Worm (Caenorhabditis elegans) whole organism, mixed stage, embryonic: ENCODE data around the gene srx-118.

Experiments used
- M03D4.4 ChIP-seq: sonication (generic microtip); optimal IDR thresholded peaks from 2 replicates; lab custom pipeline; 2017; ENCODE audit warnings: mild to moderate bottlenecking, missing genetic modification characterization, missing compliant biosample characterization
- bed-3 ChIP-seq: fragments of 200-800 bp; sonication (Bioruptor generic); optimal IDR thresholded peaks from 3 replicates; lab custom pipeline; 2018; ENCODE audit warnings: mild to moderate bottlenecking, missing genetic modification characterization, moderate library complexity, missing compliant biosample characterization
- blmp-1 ChIP-seq: fragments of 150-350 bp; optimal IDR thresholded peaks from 2 replicates; lab custom pipeline; 2014; ENCODE audit warnings: missing biosample characterization, missing genetic modification characterization
- ceh-39 ChIP-seq: fragments of 150-350 bp; optimal IDR thresholded peaks from 2 replicates; lab custom pipeline; 2014; ENCODE audit warnings: missing biosample characterization, missing genetic modification characterization
- ceh-43 ChIP-seq: fragments of 200-800 bp; sonication (Bioruptor generic); optimal IDR thresholded peaks from 2 replicates; lab custom pipeline; 2018; ENCODE audit warnings: mild to moderate bottlenecking, missing genetic modification characterization, moderate library complexity, missing compliant biosample characterization
- ceh-83 ChIP-seq: fragments of 200-800 bp; sonication (Bioruptor generic); optimal IDR thresholded peaks from 2 replicates; lab custom pipeline; 2018; ENCODE audit warnings: mild to moderate bottlenecking, missing genetic modification characterization, missing compliant biosample characterization
- ces-1 ChIP-seq: fragments of 150-350 bp; optimal IDR thresholded peaks from 2 replicates; lab custom pipeline; 2014; ENCODE audit warnings: missing biosample characterization, missing genetic modification reagents, missing genetic modification characterization
- cnd-1 ChIP-seq: fragments of 200-800 bp; sonication (Bioruptor generic); optimal IDR thresholded peaks from 2 replicates; lab custom pipeline; 2018; ENCODE audit warnings: mild to moderate bottlenecking, missing genetic modification characterization, missing compliant biosample characterization
- drap-1 ChIP-seq: fragments of 200-800 bp; sonication (Bioruptor generic); optimal IDR thresholded peaks from 3 replicates; lab custom pipeline; 2018; ENCODE audit warnings: mild to moderate bottlenecking, missing genetic modification characterization, missing compliant biosample characterization
- elt-1 ChIP-seq: sonication (generic microtip); optimal IDR thresholded peaks from 2 replicates; lab custom pipeline; 2017; ENCODE audit warnings: missing genetic modification characterization, mild to moderate bottlenecking, missing compliant biosample characterization, antibody characterized with exemption, moderate library complexity, borderline replicate concordance; ENCODE audit not compliant: insufficient read depth
- elt-3 ChIP-seq: fragments of 150-350 bp; optimal IDR thresholded peaks from 2 replicates; lab custom pipeline; 2014; ENCODE audit warnings: missing biosample characterization, missing genetic modification characterization
- ham-2 ChIP-seq: fragments of 200-800 bp; sonication (Bioruptor generic); optimal IDR thresholded peaks from 2 replicates; lab custom pipeline; 2018; ENCODE audit warnings: mild to moderate bottlenecking, missing genetic modification characterization, missing compliant biosample characterization
- hlh-1 ChIP-seq: fragments of 150-350 bp; optimal IDR thresholded peaks from 2 replicates; lab custom pipeline; 2014; ENCODE audit warnings: missing biosample characterization, missing genetic modification reagents, missing genetic modification characterization
- lin-13 ChIP-seq: fragments of 150-350 bp; optimal IDR thresholded peaks from 2 replicates; lab custom pipeline; 2014; ENCODE audit warnings: missing biosample characterization, missing genetic modification characterization
- lin-32 ChIP-seq: fragments of 200-800 bp; sonication (Bioruptor generic); optimal IDR thresholded peaks from 2 replicates; lab custom pipeline; 2018; ENCODE audit warnings: mild to moderate bottlenecking, missing genetic modification characterization, missing compliant biosample characterization
- lsy-2 ChIP-seq: fragments of 150-350 bp; optimal IDR thresholded peaks from 2 replicates; lab custom pipeline; 2014; ENCODE audit warnings: missing biosample characterization, missing genetic modification characterization
- mab-5 ChIP-seq: fragments of 150-350 bp; optimal IDR thresholded peaks from 2 replicates; lab custom pipeline; 2014; ENCODE audit warnings: missing biosample characterization, missing genetic modification characterization
- mep-1 ChIP-seq: fragments of 150-350 bp; optimal IDR thresholded peaks from 2 replicates; lab custom pipeline; 2017; ENCODE audit warnings: missing biosample characterization, missing genetic modification reagents, missing genetic modification characterization, inconsistent platforms
- mls-2 ChIP-seq: sonication (generic microtip); optimal IDR thresholded peaks from 2 replicates; lab custom pipeline; 2016; ENCODE audit warnings: mild to moderate bottlenecking, missing genetic modification characterization, moderate library complexity, missing compliant biosample characterization
- nhr-12 ChIP-seq: fragments of 150-350 bp; optimal IDR thresholded peaks from 2 replicates; lab custom pipeline; 2014; ENCODE audit warnings: missing biosample characterization, missing genetic modification characterization
- nhr-2 ChIP-seq: fragments of 150-350 bp; optimal IDR thresholded peaks from 2 replicates; lab custom pipeline; 2014; ENCODE audit warnings: missing biosample characterization, missing genetic modification characterization
- nhr-237 ChIP-seq: fragments of 150-350 bp; optimal IDR thresholded peaks from 2 replicates; lab custom pipeline; 2014; ENCODE audit warnings: missing biosample characterization, missing genetic modification characterization
- nhr-76 ChIP-seq: sonication (generic microtip); optimal IDR thresholded peaks from 2 replicates; lab custom pipeline; 2017; ENCODE audit warnings: missing biosample characterization, missing genetic modification characterization
- pha-4 ChIP-seq: fragments of 150-350 bp; optimal IDR thresholded peaks from 2 replicates; lab custom pipeline; 2018; ENCODE audit warnings: missing biosample characterization, missing genetic modification reagents, missing genetic modification characterization
- sem-2 ChIP-seq: fragments of 200-800 bp; sonication (Bioruptor generic); optimal IDR thresholded peaks from 2 replicates; lab custom pipeline; 2018; ENCODE audit warnings: mild to moderate bottlenecking, missing genetic modification characterization, missing compliant biosample characterization
- snpc-4 ChIP-seq: fragments of 150-350 bp; optimal IDR thresholded peaks from 2 replicates; lab custom pipeline; 2014; ENCODE audit warnings: missing biosample characterization, missing genetic modification characterization
- sptf-1 ChIP-seq: sonication (generic microtip); optimal IDR thresholded peaks from 2 replicates; lab custom pipeline; 2017; ENCODE audit warnings: mild to moderate bottlenecking, missing genetic modification characterization, moderate library complexity, missing compliant biosample characterization
- tbx-8 ChIP-seq: fragments of 200-800 bp; sonication (Bioruptor generic); optimal IDR thresholded peaks from 2 replicates; lab custom pipeline; 2018; ENCODE audit warnings: mild to moderate bottlenecking, missing genetic modification characterization, moderate library complexity, missing compliant biosample characterization
- unc-120 ChIP-seq: sonication (generic microtip); optimal IDR thresholded peaks from 2 replicates; lab custom pipeline; 2017; ENCODE audit warnings: missing genetic modification characterization, missing compliant biosample characterization; ENCODE audit not compliant: poor library complexity, severe bottlenecking
- unc-62 ChIP-seq: fragments of 150-350 bp; optimal IDR thresholded peaks from 2 replicates; lab custom pipeline; 2014; ENCODE audit warnings: missing biosample characterization, missing genetic modification reagents, missing genetic modification characterization
- zip-8 ChIP-seq: fragments of 150-350 bp; optimal IDR thresholded peaks from 2 replicates; lab custom pipeline; 2014; ENCODE audit warnings: missing biosample characterization, missing genetic modification characterization
- ztf-11 ChIP-seq: fragments of 150-350 bp; optimal IDR thresholded peaks from 2 replicates; lab custom pipeline; 2014; ENCODE audit warnings: missing biosample characterization, missing genetic modification characterization

The srx-118 gene

DNA sequence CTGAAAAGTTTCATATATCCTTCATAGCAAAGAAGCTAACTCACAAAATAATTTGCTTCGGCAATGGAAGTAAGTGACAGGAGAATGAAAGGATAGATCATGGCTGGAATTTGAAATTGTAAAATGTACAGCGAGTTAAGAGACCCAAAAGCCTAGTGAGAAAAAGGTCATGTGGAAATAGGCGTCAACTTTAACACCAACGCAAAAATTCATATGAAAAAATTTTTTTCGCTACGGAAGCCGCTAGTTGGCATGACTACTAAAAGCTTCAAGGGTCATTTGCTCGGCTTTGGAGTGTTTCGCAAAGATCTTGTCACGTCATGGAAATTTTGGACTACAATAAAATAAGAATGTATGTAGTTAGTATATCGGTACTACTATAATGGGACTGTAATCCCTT, 44.9 kb downstream of the srx-118 start, which contains the start of gene Y38E10A.1:
Gene Y38E10A.1, minus strand, starts transcription at position 101 of the 400 bp plus-strand sequence.
- TF ChIP-seq nhr-76 (tag; lab: Kevin White, UChicago): no peak
- no peak for TF ChIP-seq mab-5
- no peak for TF ChIP-seq cnd-1
- no peak for TF ChIP-seq sptf-1 (tag; lab: Kevin White, UChicago)
- no peak for TF ChIP-seq sem-2 (GFP tag; lab: Kevin White, UChicago)
- no peak for TF ChIP-seq pha-4 (tag; lab: Kevin White, UChicago)
- TF ChIP-seq unc-120 (tag; lab: Kevin White, UChicago): no peak
- TF ChIP-seq M03D4.4 (tag; lab: Kevin White, UChicago): no peak
- no peak for TF ChIP-seq mep-1 (tag; lab: Kevin White, UChicago)
- no peak for TF ChIP-seq lsy-2 (tag; lab: Kevin White, UChicago)
- TF ChIP-seq ceh-39 (tag; lab: Kevin White, UChicago): no peak
- no peak for TF ChIP-seq blmp-1 (tag; lab: Kevin White, UChicago)
- no peak for TF ChIP-seq lin-13 (tag; lab: Kevin White, UChicago)
- TF ChIP-seq, all 35 proteins: peak for 0

DNA sequence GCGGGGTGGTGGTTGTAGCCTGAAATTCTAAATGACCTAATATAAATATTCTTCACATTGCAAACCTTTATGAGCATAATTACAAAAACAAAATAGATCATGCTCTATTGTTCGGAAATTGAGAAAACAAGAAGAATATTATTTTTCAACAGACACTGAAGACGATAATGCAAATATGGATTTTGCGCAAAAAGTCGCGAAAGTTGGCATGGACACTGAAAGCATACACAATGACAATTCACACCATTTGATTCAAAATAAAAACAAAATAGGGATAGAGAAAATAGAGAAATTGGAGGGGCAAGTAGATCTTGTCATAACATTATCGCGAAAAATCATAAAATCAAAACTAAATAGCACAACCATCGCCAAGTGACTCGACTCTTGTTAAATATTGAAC, 47.1 kb downstream of the srx-118 start, which contains the start of gene Y38E10A.35:
Gene Y38E10A.35, minus strand, starts transcription at position 101 of the 400 bp plus-strand sequence.
- TF ChIP-seq mls-2 (tag; lab: Kevin White, UChicago) (no peak), ceh-83 (GFP tag; lab: Kevin White, UChicago) (no peak), nhr-2 (no peak), lsy-2 (tag; lab: Kevin White, UChicago) (no peak), mab-5 (no peak), nhr-237 (tag; lab: Kevin White, UChicago) (no peak), sptf-1 (tag; lab: Kevin White, UChicago) (no peak), unc-62 (GFP tag; lab: Kevin White, UChicago) (no peak), pha-4 (tag; lab: Kevin White, UChicago) (no peak), ces-1 (GFP tag; lab: Kevin White, UChicago) (no peak), bed-3 (GFP tag; lab: Kevin White, UChicago) (no peak), unc-120 (tag; lab: Kevin White, UChicago) (no peak), nhr-76 (tag; lab: Kevin White, UChicago) (no peak), snpc-4 (tag; lab: Kevin White, UChicago) (no peak), lin-32 (GFP tag; lab: Kevin White, UChicago) (no peak), drap-1 (GFP tag; lab: Kevin White, UChicago) (no peak), ceh-43 (GFP tag; lab: Kevin White, UChicago) (no peak), elt-1 (tag; lab: Kevin White, UChicago) (no peak)

DNA sequence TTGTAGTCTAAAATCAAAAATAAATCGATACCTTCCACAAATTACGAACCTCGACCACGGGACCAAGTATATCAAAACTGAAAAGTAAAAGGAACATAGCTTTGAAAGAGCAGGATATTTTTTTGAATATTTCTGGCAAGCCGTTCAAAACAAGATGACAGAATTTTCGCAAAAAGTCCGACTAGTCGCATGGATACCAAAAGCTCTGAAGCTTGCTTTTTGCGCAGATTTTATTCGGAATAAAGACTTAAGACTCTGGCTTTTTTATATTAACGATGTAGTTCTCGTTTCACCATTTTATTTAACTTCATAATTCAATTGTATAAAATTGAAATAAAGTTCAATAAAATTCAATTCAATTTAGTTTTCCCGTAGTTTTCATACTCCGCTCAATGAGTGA, 47.9 kb downstream of the srx-118 start, which contains the start of gene Y38E10A.2:
Gene Y38E10A.2, minus strand, starts transcription at position 101 of the 400 bp plus-strand sequence.
- TF ChIP-seq nhr-12 (tag; lab: Kevin White, UChicago) (no peak), ztf-11 (no peak), lsy-2 (tag; lab: Kevin White, UChicago) (no peak), mls-2 (tag; lab: Kevin White, UChicago) (no peak), nhr-76 (tag; lab: Kevin White, UChicago) (no peak), blmp-1 (tag; lab: Kevin White, UChicago) (no peak), M03D4.4 (tag; lab: Kevin White, UChicago) (no peak), bed-3 (GFP tag; lab: Kevin White, UChicago) (no peak), zip-8 (tag; lab: Kevin White, UChicago) (no peak), unc-62 (GFP tag; lab: Kevin White, UChicago) (no peak), ces-1 (GFP tag; lab: Kevin White, UChicago) (no peak), hlh-1 (tag; lab: Kevin White, UChicago) (no peak), ceh-39 (tag; lab: Kevin White, UChicago) (no peak), elt-3 (tag; lab: Kevin White, UChicago) (no peak), ham-2 (GFP tag; lab: Kevin White, UChicago) (no peak), lin-32 (GFP tag; lab: Kevin White, UChicago) (no peak), unc-120 (tag; lab: Kevin White, UChicago) (no peak)

DNA sequence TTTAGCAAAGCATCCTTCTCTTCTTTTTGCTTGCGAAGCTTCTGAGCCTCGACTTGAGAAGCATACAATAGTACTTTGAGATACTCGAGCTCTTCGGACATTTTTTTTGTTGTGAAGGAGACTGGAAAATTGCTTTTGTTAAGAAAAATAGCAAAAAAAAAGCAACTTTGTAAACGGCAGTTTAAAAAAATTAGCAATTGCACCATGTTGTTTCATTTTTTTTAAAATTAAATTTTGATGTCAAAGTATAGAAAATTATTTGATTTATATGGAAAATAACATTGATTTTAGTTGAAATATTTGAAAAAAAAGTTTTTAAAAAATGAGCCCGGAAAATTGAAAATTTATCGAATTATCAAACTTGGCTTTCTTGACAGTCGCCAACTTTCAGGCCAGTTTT, 49.0 kb downstream of the srx-118 start, which contains the start of gene Y38E10A.3:
Gene Y38E10A.3, minus strand, starts transcription at position 101 of the 400 bp plus-strand sequence.
- TF ChIP-seq lin-32 (GFP tag; lab: Kevin White, UChicago) (no peak), cnd-1 (no peak), elt-3 (tag; lab: Kevin White, UChicago) (no peak), mep-1 (tag; lab: Kevin White, UChicago) (no peak), lsy-2 (tag; lab: Kevin White, UChicago) (no peak), ham-2 (GFP tag; lab: Kevin White, UChicago) (no peak), nhr-2 (no peak), ceh-43 (GFP tag; lab: Kevin White, UChicago) (no peak), nhr-237 (tag; lab: Kevin White, UChicago) (no peak), ztf-11 (no peak), drap-1 (GFP tag; lab: Kevin White, UChicago) (no peak), tbx-8 (no peak), sptf-1 (tag; lab: Kevin White, UChicago) (no peak)
- TF ChIP-seq, all 35 proteins: peak for 0
